Worm (Caenorhabditis elegans) whole organism, young adult: Measurements from ENCODE around the gene C23H3.5.

ENCODE experiments used
- B0035.1 ChIP-seq: sonication (generic microtip); optimal IDR thresholded peaks from 2 replicates; lab custom pipeline; 2016; ENCODE audit warnings: missing genetic modification characterization, mild to moderate bottlenecking, missing compliant biosample characterization, missing genotype, missing genetic modification reagents
- B0261.1 ChIP-seq: sonication (generic microtip); optimal IDR thresholded peaks from 2 replicates; lab custom pipeline; 2016; ENCODE audit warnings: mild to moderate bottlenecking, missing genetic modification characterization, moderate library complexity, missing compliant biosample characterization
- C17E4.6 ChIP-seq: fragments of 200-800 bp; sonication (Bioruptor generic); IDR thresholded peaks from 2 replicates; pipeline ENCODE4 v1.3.6; 2022; ENCODE audit warnings: missing genetic modification reagents, missing genetic modification characterization, missing compliant biosample characterization
- F23B12.7 ChIP-seq: sonication (generic microtip); optimal IDR thresholded peaks from 2 replicates; lab custom pipeline; 2017; ENCODE audit warnings: missing genetic modification characterization, mild to moderate bottlenecking, missing compliant biosample characterization, antibody characterized with exemption, moderate library complexity; ENCODE audit not compliant: insufficient read depth
- F37B4.10 ChIP-seq: fragments of 200-800 bp; sonication (Bioruptor generic); IDR thresholded peaks from 2 replicates; pipeline ENCODE4 v1.3.6; 2022; ENCODE audit warnings: missing genetic modification characterization, missing compliant biosample characterization
- F57A8.1 ChIP-seq: fragments of 200-800 bp; sonication (Bioruptor generic); optimal IDR thresholded peaks from 2 replicates; lab custom pipeline; 2018; ENCODE audit warnings: mild to moderate bottlenecking, missing genetic modification characterization, moderate library complexity, missing compliant biosample characterization
- T07F8.4 ChIP-seq: sonication (generic microtip); optimal IDR thresholded peaks from 2 replicates; lab custom pipeline; 2016; ENCODE audit warnings: mild to moderate bottlenecking, missing genetic modification characterization, moderate library complexity, missing compliant biosample characterization
- Y56A3A.18 ChIP-seq: fragments of 200-800 bp; sonication (Bioruptor generic); IDR thresholded peaks from 2 replicates; pipeline ENCODE4 v1.3.6; 2022; ENCODE audit warnings: missing genetic modification reagents, missing genetic modification characterization, missing compliant biosample characterization
- Y95B8A.8 ChIP-seq: fragments of 200-800 bp; sonication (Bioruptor generic); IDR thresholded peaks from 2 replicates; pipeline ENCODE4 v1.3.6; 2022; ENCODE audit warnings: missing genetic modification reagents, missing genetic modification characterization, missing compliant biosample characterization
- ZK185.1 ChIP-seq: sonication (generic microtip); optimal IDR thresholded peaks from 2 replicates; lab custom pipeline; 2016; ENCODE audit warnings: mild to moderate bottlenecking, missing genetic modification characterization, missing compliant biosample characterization; ENCODE audit not compliant: poor library complexity, severe bottlenecking
- ama-1 ChIP-seq, 3 experiments: fragments of 150-350 bp in 1 of 3; sonication (generic microtip) in 2 of 3; optimal IDR thresholded peaks; 2 replicates each; lab custom pipeline; 2014 to 2018; ENCODE audit warnings: missing biosample characterization in 2 of 3, missing genetic modification characterization in 2 of 3, missing genetic modification reagents in 2 of 3
- aptf-3 ChIP-seq: fragments of 200-800 bp; sonication (Bioruptor generic); IDR thresholded peaks from 2 replicates; pipeline ENCODE4 v1.3.6; 2022; ENCODE audit warnings: missing genetic modification characterization, missing compliant biosample characterization
- athp-1 ChIP-seq: sonication (generic microtip); optimal IDR thresholded peaks from 2 replicates; lab custom pipeline; 2017; ENCODE audit warnings: mild to moderate bottlenecking, missing genetic modification characterization, missing compliant biosample characterization
- attf-3 ChIP-seq: fragments of 200-800 bp; sonication (Bioruptor generic); conservative IDR thresholded peaks from 2 replicates; pipeline ENCODE4 v1.3.6; 2022; ENCODE audit warnings: missing genetic modification reagents, missing genetic modification characterization, missing compliant biosample characterization
- attf-6 ChIP-seq: fragments of 200-800 bp; sonication (Bioruptor generic); IDR thresholded peaks from 2 replicates; pipeline ENCODE4 v1.3.6; 2022; ENCODE audit warnings: missing genetic modification reagents, missing genetic modification characterization, missing compliant biosample characterization
- bed-1 ChIP-seq: fragments of 200-800 bp; sonication (Bioruptor generic); IDR thresholded peaks from 2 replicates; pipeline ENCODE4 v1.3.6; 2022; ENCODE audit warnings: missing genetic modification reagents, missing genetic modification characterization, missing compliant biosample characterization
- bed-2 ChIP-seq: fragments of 200-800 bp; sonication (Bioruptor generic); IDR thresholded peaks from 2 replicates; pipeline ENCODE4 v1.3.6; 2022; ENCODE audit warnings: missing genetic modification reagents, missing genetic modification characterization, missing compliant biosample characterization
- cebp-2 ChIP-seq: fragments of 200-800 bp; sonication (Bioruptor generic); IDR thresholded peaks from 2 replicates; pipeline ENCODE4 v1.3.6; 2022; ENCODE audit warnings: missing genetic modification characterization, missing compliant biosample characterization
- ceh-100 ChIP-seq: fragments of 200-800 bp; sonication (Bioruptor generic); IDR thresholded peaks from 2 replicates; pipeline ENCODE4 v1.3.6; 2022; ENCODE audit warnings: missing genetic modification reagents, missing genetic modification characterization, missing compliant biosample characterization
- ceh-79 ChIP-seq: sonication (generic microtip); optimal IDR thresholded peaks from 2 replicates; lab custom pipeline; 2017; ENCODE audit warnings: mild to moderate bottlenecking, missing genetic modification characterization, missing compliant biosample characterization
- die-1 ChIP-seq: sonication (generic microtip); optimal IDR thresholded peaks from 2 replicates; lab custom pipeline; 2016; ENCODE audit warnings: missing genotype, mild to moderate bottlenecking, missing genetic modification characterization, missing compliant biosample characterization
- dox-1 ChIP-seq: fragments of 200-800 bp; sonication (Bioruptor generic); IDR thresholded peaks from 2 replicates; pipeline ENCODE4 v1.3.6; 2022; ENCODE audit warnings: missing genetic modification reagents, missing genetic modification characterization, missing compliant biosample characterization
- dpl-1 ChIP-seq: fragments of 150-350 bp; optimal IDR thresholded peaks from 2 replicates; lab custom pipeline; 2014; ENCODE audit warnings: missing biosample characterization, missing genetic modification reagents, missing genetic modification characterization
- egrh-3 ChIP-seq: fragments of 200-800 bp; sonication (Bioruptor generic); IDR thresholded peaks from 2 replicates; pipeline ENCODE4 v1.3.6; 2022; ENCODE audit warnings: missing genetic modification reagents, missing genetic modification characterization, missing compliant biosample characterization
- ekl-4 ChIP-seq: fragments of 200-800 bp; sonication (Bioruptor generic); IDR thresholded peaks from 2 replicates; pipeline ENCODE4 v1.3.6; 2022; ENCODE audit warnings: missing genetic modification reagents, missing genetic modification characterization, missing compliant biosample characterization
- ets-4 ChIP-seq: fragments of 200-800 bp; sonication (Bioruptor generic); optimal IDR thresholded peaks from 2 replicates; lab custom pipeline; 2018; ENCODE audit warnings: mild to moderate bottlenecking, missing genetic modification characterization, missing compliant biosample characterization
- hmg-1.2 ChIP-seq: fragments of 200-800 bp; sonication (Bioruptor generic); IDR thresholded peaks from 2 replicates; pipeline ENCODE4 v1.3.6; 2022; ENCODE audit warnings: missing genetic modification reagents, missing genetic modification characterization, missing compliant biosample characterization
- hmg-20 ChIP-seq: fragments of 200-800 bp; sonication (Bioruptor generic); IDR thresholded peaks from 2 replicates; pipeline ENCODE4 v1.3.6; 2022; ENCODE audit warnings: missing genetic modification reagents, missing genetic modification characterization, missing compliant biosample characterization
- hrde-1 ChIP-seq: sonication (generic microtip); optimal IDR thresholded peaks from 2 replicates; lab custom pipeline; 2016; ENCODE audit warnings: missing genetic modification characterization, mild to moderate bottlenecking, missing compliant biosample characterization, moderate library complexity, missing genotype, missing genetic modification reagents, borderline replicate concordance
- lag-1 ChIP-seq: fragments of 200-800 bp; sonication (Bioruptor generic); IDR thresholded peaks from 2 replicates; pipeline ENCODE4 v1.3.6; 2022; ENCODE audit warnings: missing genetic modification reagents, missing genetic modification characterization, missing compliant biosample characterization
- let-526 ChIP-seq: fragments of 200-800 bp; sonication (Bioruptor generic); IDR thresholded peaks from 2 replicates; pipeline ENCODE4 v1.3.6; 2022; ENCODE audit warnings: missing genetic modification reagents, missing genetic modification characterization, missing compliant biosample characterization
- lin-26 ChIP-seq: fragments of 200-800 bp; sonication (Bioruptor generic); IDR thresholded peaks from 2 replicates; pipeline ENCODE4 v1.3.6; 2022; ENCODE audit warnings: missing genetic modification reagents, missing genetic modification characterization, missing compliant biosample characterization
- lin-40 ChIP-seq: sonication (generic microtip); optimal IDR thresholded peaks from 2 replicates; lab custom pipeline; 2016; ENCODE audit warnings: missing genetic modification characterization, mild to moderate bottlenecking, missing compliant biosample characterization, missing genotype, missing genetic modification reagents
- mel-28 ChIP-seq: sonication (generic microtip); optimal IDR thresholded peaks from 2 replicates; lab custom pipeline; 2016; ENCODE audit warnings: borderline replicate concordance, mild to moderate bottlenecking, missing genetic modification characterization, missing compliant biosample characterization
- mes-4 ChIP-seq: sonication (generic microtip); optimal IDR thresholded peaks from 2 replicates; lab custom pipeline; 2016; ENCODE audit warnings: missing genotype, missing genetic modification characterization, missing compliant biosample characterization
- nhr-120 ChIP-seq: fragments of 200-800 bp; sonication (Bioruptor generic); IDR thresholded peaks from 2 replicates; pipeline ENCODE4 v1.3.6; 2022; ENCODE audit warnings: missing genetic modification characterization, missing compliant biosample characterization
- nhr-80 ChIP-seq: sonication (generic microtip); optimal IDR thresholded peaks from 2 replicates; lab custom pipeline; 2016; ENCODE audit warnings: missing genetic modification characterization, missing compliant biosample characterization
- pbrm-1 ChIP-seq: fragments of 200-800 bp; sonication (Bioruptor generic); IDR thresholded peaks from 2 replicates; pipeline ENCODE4 v1.3.6; 2022; ENCODE audit warnings: missing genetic modification reagents, missing genetic modification characterization, missing compliant biosample characterization
- pha-4 ChIP-seq: fragments of 150-350 bp; sonication (generic microtip); optimal IDR thresholded peaks from 2 replicates; lab custom pipeline; 2014; ENCODE audit warnings: missing biosample characterization, missing genetic modification reagents, missing genetic modification characterization
- rec-8 ChIP-seq, 2 experiments: sonication (generic microtip); optimal IDR thresholded peaks; 2 replicates each; lab custom pipeline; 2016; ENCODE audit warnings: mild to moderate bottlenecking in 2 of 2, missing genetic modification characterization in 2 of 2, missing genetic modification reagents in 2 of 2, missing genotype in 2 of 2, missing biosample characterization in 1 of 2, missing compliant biosample characterization in 1 of 2, moderate library complexity in 1 of 2
- repo-1 ChIP-seq: sonication (generic microtip); optimal IDR thresholded peaks from 2 replicates; lab custom pipeline; 2017; ENCODE audit warnings: mild to moderate bottlenecking, missing genetic modification characterization, missing compliant biosample characterization
- sea-2 ChIP-seq: fragments of 200-800 bp; sonication (Bioruptor generic); IDR thresholded peaks from 2 replicates; pipeline ENCODE4 v1.3.6; 2022; ENCODE audit warnings: missing genetic modification characterization, missing compliant biosample characterization
- snpc-3.4 ChIP-seq: sonication (generic microtip); optimal IDR thresholded peaks from 2 replicates; lab custom pipeline; 2017; ENCODE audit warnings: missing genetic modification characterization, mild to moderate bottlenecking, missing compliant biosample characterization, antibody characterized with exemption, moderate library complexity, missing genotype, missing genetic modification reagents
- tbx-9 ChIP-seq: sonication (generic microtip); optimal IDR thresholded peaks from 2 replicates; lab custom pipeline; 2016; ENCODE audit warnings: borderline replicate concordance, missing genetic modification characterization, inconsistent platforms, missing compliant biosample characterization
- xnd-1 ChIP-seq: sonication (generic microtip); optimal IDR thresholded peaks from 2 replicates; lab custom pipeline; 2016; ENCODE audit warnings: missing genotype, missing genetic modification reagents, missing genetic modification characterization, missing compliant biosample characterization
- zfh-2 ChIP-seq: fragments of 200-800 bp; sonication (Bioruptor generic); conservative IDR thresholded peaks from 2 replicates; pipeline ENCODE4 v1.3.6; 2022; ENCODE audit warnings: missing genetic modification reagents, missing genetic modification characterization, missing compliant biosample characterization
- zim-3 ChIP-seq: sonication (generic microtip); optimal IDR thresholded peaks from 2 replicates; lab custom pipeline; 2017; ENCODE audit warnings: mild to moderate bottlenecking, missing genetic modification characterization, moderate library complexity, missing compliant biosample characterization
- ztf-22 ChIP-seq: fragments of 200-800 bp; sonication (Bioruptor generic); optimal IDR thresholded peaks from 2 replicates; lab custom pipeline; 2018; ENCODE audit warnings: mild to moderate bottlenecking, missing genetic modification characterization, moderate library complexity, missing compliant biosample characterization
- ztf-25 ChIP-seq: fragments of 200-800 bp; sonication (Bioruptor generic); IDR thresholded peaks from 2 replicates; pipeline ENCODE4 v1.3.6; 2022; ENCODE audit warnings: missing genetic modification reagents, missing genetic modification characterization, missing compliant biosample characterization

C23H3.5 gene

DNA sequence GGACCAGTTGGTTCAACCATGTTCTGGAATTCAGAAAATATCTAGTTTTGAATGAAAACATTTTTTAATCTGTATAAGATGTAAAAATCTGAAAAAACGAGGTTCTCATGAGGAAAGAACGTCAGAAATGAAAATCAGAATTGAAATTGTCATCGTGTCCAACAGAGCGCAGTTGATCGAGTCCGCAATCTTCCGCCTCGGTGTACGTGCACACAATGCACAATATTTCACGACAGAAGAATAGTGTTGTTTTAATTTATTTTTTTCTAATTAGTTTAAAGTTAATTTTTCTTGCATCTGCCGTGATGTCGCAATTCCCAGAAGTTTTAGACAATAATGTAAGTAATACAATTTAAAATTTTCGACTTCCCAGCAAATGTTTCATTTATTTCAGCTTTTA, 3.7 kb upstream of the C23H3.5 start, which contains the start of gene nfyc-1 (continued):
- TF ChIP-seq hmg-1.2 (GFP tag; lab: Robert Waterston, UW): no peak
- TF ChIP-seq attf-3 (GFP tag; lab: Robert Waterston, UW): no peak
- no peak for TF ChIP-seq ztf-22 (GFP tag; lab: Kevin White, UChicago)
- TF ChIP-seq Y56A3A.18: no peak
- no peak for TF ChIP-seq sea-2
- TF ChIP-seq ceh-100: no peak
- TF ChIP-seq nhr-80: no peak
- TF ChIP-seq snpc-3.4 (tag; lab: Kevin White, UChicago): no peak
- TF ChIP-seq F23B12.7 (tag; lab: Kevin White, UChicago): no peak
- TF ChIP-seq ama-1 (optimal IDR thresholded peaks at IDR 0.05; lab: Kevin White, UChicago): no peak
- TF ChIP-seq ama-1 (GFP tag; optimal IDR thresholded peaks at IDR 0.05; lab: Kevin White, UChicago): no peak
- no peak for TF ChIP-seq ekl-4 (GFP tag; lab: Robert Waterston, UW)
- TF ChIP-seq pha-4 (tag; lab: Kevin White, UChicago): no peak
- TF ChIP-seq bed-1 (GFP tag; lab: Robert Waterston, UW): no peak
- TF ChIP-seq hrde-1 (tag; lab: Kevin White, UChicago): no peak
- TF ChIP-seq Y95B8A.8: no peak
- no peak for TF ChIP-seq T07F8.4 (tag; lab: Kevin White, UChicago)
- TF ChIP-seq nhr-120 (GFP tag; lab: Robert Waterston, UW): no peak
- no peak for TF ChIP-seq pbrm-1
- TF ChIP-seq dpl-1 (GFP tag; lab: Kevin White, UChicago): peak; percentile 17
- TF ChIP-seq ztf-25 (GFP tag; lab: Robert Waterston, UW): no peak
- TF ChIP-seq athp-1 (tag; lab: Kevin White, UChicago): no peak
- TF ChIP-seq repo-1: no peak
- TF ChIP-seq ceh-79 (tag; lab: Kevin White, UChicago): no peak
- no peak for TF ChIP-seq cebp-2 (GFP tag; lab: Robert Waterston, UW)
- peak; percentile 27 for TF ChIP-seq lin-40 (tag; lab: Kevin White, UChicago)
- no peak for TF ChIP-seq ets-4 (GFP tag; lab: Kevin White, UChicago)
- TF ChIP-seq lin-26 (GFP tag; lab: Robert Waterston, UW): no peak
- TF ChIP-seq dox-1 (GFP tag; lab: Robert Waterston, UW): peak; percentile 41; the same call in 1 of the 2 replicates
- no peak for TF ChIP-seq F57A8.1 (GFP tag; lab: Kevin White, UChicago)
- no peak for TF ChIP-seq C17E4.6 (GFP tag; lab: Robert Waterston, UW)
- TF ChIP-seq ZK185.1: peak; percentile 26
- no peak for TF ChIP-seq zim-3
- TF ChIP-seq B0261.1: no peak
- TF ChIP-seq let-526 (GFP tag; lab: Robert Waterston, UW): no peak
- no peak for TF ChIP-seq die-1
- TF ChIP-seq zfh-2 (GFP tag; lab: Robert Waterston, UW): no peak
- TF ChIP-seq B0035.1: no peak
- no peak for TF ChIP-seq hmg-20 (GFP tag; lab: Robert Waterston, UW)
- TF ChIP-seq egrh-3: no peak
- TF ChIP-seq rec-8 (tag; optimal IDR thresholded peaks at IDR 0.05; lab: Kevin White, UChicago): no peak
- no peak for TF ChIP-seq mel-28 (tag; lab: Kevin White, UChicago)
- TF ChIP-seq tbx-9 (tag; lab: Kevin White, UChicago): no peak
- TF ChIP-seq bed-2 (GFP tag; lab: Robert Waterston, UW): no peak
- TF ChIP-seq attf-6 (GFP tag; lab: Robert Waterston, UW): no peak
- no peak for TF ChIP-seq mes-4 (tag; lab: Kevin White, UChicago)
- no peak for TF ChIP-seq F37B4.10 (GFP tag; lab: Robert Waterston, UW)
- TF ChIP-seq lag-1 (GFP tag; lab: Robert Waterston, UW): no peak
- no peak for TF ChIP-seq xnd-1 (tag; lab: Kevin White, UChicago)
- TF ChIP-seq aptf-3 (GFP tag; lab: Robert Waterston, UW): no peak
